Worm (Caenorhabditis elegans): ENCODE data around the gene ops-1.
A peak's percentile ranks its signal among the peaks of the same experiment; 100 is the strongest.

DNA sequence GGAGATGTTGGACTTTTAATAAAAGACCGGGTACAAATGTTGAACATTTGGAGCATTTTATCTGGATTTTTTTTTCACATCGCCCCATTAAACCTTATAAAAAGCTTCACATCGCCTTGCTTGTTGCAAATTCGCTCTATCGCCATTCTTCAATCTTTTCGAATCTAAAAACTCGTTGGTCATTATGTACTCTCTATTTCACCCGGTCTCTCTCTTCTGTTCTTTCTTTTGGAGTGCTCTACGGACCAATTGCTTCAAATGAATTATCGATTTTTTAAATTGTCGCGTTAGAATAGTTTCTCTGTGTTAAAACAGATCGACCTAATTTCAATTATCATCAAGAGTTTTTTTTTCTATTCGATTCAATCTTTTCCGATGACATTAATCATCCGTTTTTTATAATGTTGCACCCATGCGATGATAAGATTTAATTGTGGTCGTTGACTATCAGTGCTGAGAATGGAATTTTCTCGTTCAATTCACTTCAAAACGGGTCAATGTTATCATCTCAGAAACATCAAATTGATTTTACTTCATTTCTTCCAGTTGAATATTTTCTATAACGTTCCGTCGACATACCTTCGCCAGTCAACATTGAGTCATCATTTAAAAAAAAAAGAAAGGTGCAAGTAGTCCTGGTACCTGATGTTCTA, 43.3 kb upstream of the ops-1 start:
- no peak for TF ChIP-seq F13H6.1 (tag; optimal IDR thresholded peaks at IDR 0.05)
- no peak for TF ChIP-seq ama-1 (optimal IDR thresholded peaks at IDR 0.05)
- TF ChIP-seq alr-1 (tag; optimal IDR thresholded peaks at IDR 0.05): no peak
- TF ChIP-seq ztf-4 (tag; optimal IDR thresholded peaks at IDR 0.05): no peak
- no peak for TF ChIP-seq nhr-237 (tag; optimal IDR thresholded peaks at IDR 0.05)
- TF ChIP-seq sma-9 (GFP tag; optimal IDR thresholded peaks at IDR 0.05): no peak
- TF ChIP-seq sma-9 (tag; optimal IDR thresholded peaks at IDR 0.05): no peak
- peak; percentile 63 for TF ChIP-seq unc-55 (GFP tag; optimal IDR thresholded peaks at IDR 0.05)
- no peak for TF ChIP-seq skn-1 (tag; optimal IDR thresholded peaks at IDR 0.05)
- no peak for TF ChIP-seq ceh-16 (tag; optimal IDR thresholded peaks at IDR 0.05)
- TF ChIP-seq snpc-4 (tag; optimal IDR thresholded peaks at IDR 0.05): no peak
- TF ChIP-seq mdl-1 (tag; optimal IDR thresholded peaks at IDR 0.05): no peak

All from whole organism, L2 larva.